Fruit fly (Drosophila melanogaster): ENCODE results near the gene Grip163.

- no peak for TF ChIP-seq Pif1A (GFP tag; optimal IDR thresholded peaks at IDR 0.05)
- no peak for TF ChIP-seq CG8159 (tag; optimal IDR thresholded peaks at IDR 0.05)
- TF ChIP-seq rn (GFP tag; IDR thresholded peaks at IDR 0.05), result no peak
- TF ChIP-seq CG10348 (GFP tag; IDR thresholded peaks at IDR 0.05), result no peak
- TF ChIP-seq CG8301 (tag; optimal IDR thresholded peaks at IDR 0.05), result no peak
- no peak for TF ChIP-seq Pif1B (GFP tag; optimal IDR thresholded peaks at IDR 0.05)
- no peak for TF ChIP-seq Ets98B (GFP tag; IDR thresholded peaks at IDR 0.05)
Measured at dm6 chr3L:11953217-11953616, 44.7 kb downstream of the Grip163 start, which contains the start of gene obst-G.

Data from whole organism, pupa.